Worm (Caenorhabditis elegans): ENCODE measurements around the gene praf-3.

Gene praf-3

ce11 chrIV:8357299-8357698, 22.5 kb upstream of the praf-3 start:
- TF ChIP-seq W03F9.2 (tag; optimal IDR thresholded peaks at IDR 0.05) = no peak
- TF ChIP-seq dao-5 (tag; optimal IDR thresholded peaks at IDR 0.05) = no peak
- TF ChIP-seq him-1 (tag; optimal IDR thresholded peaks at IDR 0.05) = no peak

- TF ChIP-seq dao-5 (tag; optimal IDR thresholded peaks at IDR 0.05) (no peak), W03F9.2 (tag; optimal IDR thresholded peaks at IDR 0.05) (no peak), him-1 (tag; optimal IDR thresholded peaks at IDR 0.05) (no peak)
These were observed 21.3 kb upstream of the praf-3 start, which contains the start of gene D2096.13 for ce11 chrIV:8358492-8358891. Gene D2096.13, minus strand, starts transcription at chrIV:8358592.

ce11 chrIV:8359716-8360407, 19.9 kb upstream of the praf-3 start, which contains the start of gene D2096.5:
Gene D2096.5, minus strand, starts transcription at chrIV:8359766.
- TF ChIP-seq him-1 (tag; optimal IDR thresholded peaks at IDR 0.05) (no peak), W03F9.2 (tag; optimal IDR thresholded peaks at IDR 0.05) (no peak), dao-5 (tag; optimal IDR thresholded peaks at IDR 0.05) (no peak)

- TF ChIP-seq dao-5 (tag; optimal IDR thresholded peaks at IDR 0.05) (no peak), W03F9.2 (tag; optimal IDR thresholded peaks at IDR 0.05) (no peak), him-1 (tag; optimal IDR thresholded peaks at IDR 0.05) (no peak)
These were observed 19.0 kb upstream of the praf-3 start, which contains the start of gene sqv-1 for ce11 chrIV:8360817-8361216. Gene sqv-1, plus strand, starts transcription at chrIV:8361117.

ce11 chrIV:8363163-8363562, 16.6 kb upstream of the praf-3 start, which contains the start of gene D2096.12:
Gene D2096.12, plus strand, starts transcription at chrIV:8363463.
- TF ChIP-seq W03F9.2 (tag; optimal IDR thresholded peaks at IDR 0.05) (no peak), dao-5 (tag; optimal IDR thresholded peaks at IDR 0.05) (no peak), him-1 (tag; optimal IDR thresholded peaks at IDR 0.05) (no peak)

ce11 chrIV:8366295-8366694, 13.5 kb upstream of the praf-3 start, which contains the start of gene aagr-1:
Gene aagr-1, plus strand, starts transcription at chrIV:8366521.
- TF ChIP-seq W03F9.2 (tag; optimal IDR thresholded peaks at IDR 0.05) (no peak), dao-5 (tag; optimal IDR thresholded peaks at IDR 0.05) (no peak), him-1 (tag; optimal IDR thresholded peaks at IDR 0.05) (no peak)

- TF ChIP-seq dao-5 (tag; optimal IDR thresholded peaks at IDR 0.05) = no peak
- no peak for TF ChIP-seq him-1 (tag; optimal IDR thresholded peaks at IDR 0.05)
- no peak for TF ChIP-seq W03F9.2 (tag; optimal IDR thresholded peaks at IDR 0.05)
These were observed 11.9 kb upstream of the praf-3 start for ce11 chrIV:8367887-8368286.

ce11 chrIV:8369135-8369534, 10.6 kb upstream of the praf-3 start, which contains the start of gene D2096.6:
Gene D2096.6, minus strand, starts transcription at chrIV:8369235.
- TF ChIP-seq dao-5 (tag; optimal IDR thresholded peaks at IDR 0.05) (no peak), W03F9.2 (tag; optimal IDR thresholded peaks at IDR 0.05) (no peak), him-1 (tag; optimal IDR thresholded peaks at IDR 0.05) (no peak)

- TF ChIP-seq dao-5 (tag; optimal IDR thresholded peaks at IDR 0.05) = no peak
- TF ChIP-seq him-1 (tag; optimal IDR thresholded peaks at IDR 0.05) = peak; percentile 48
- peak; percentile 70 for TF ChIP-seq W03F9.2 (tag; optimal IDR thresholded peaks at IDR 0.05)
These were observed 4.4 kb upstream of the praf-3 start for ce11 chrIV:8375381-8375780.

- TF ChIP-seq dao-5 (tag; optimal IDR thresholded peaks at IDR 0.05) = no peak
These were observed 2.9 kb upstream of the praf-3 start for ce11 chrIV:8376923-8377322.

- peak; percentile 26 for TF ChIP-seq dao-5 (tag; optimal IDR thresholded peaks at IDR 0.05)
- TF ChIP-seq W03F9.2 (tag; optimal IDR thresholded peaks at IDR 0.05) = no peak
These were observed 2.3 kb upstream of the praf-3 start, which contains the start of gene D2096.7 for ce11 chrIV:8377501-8377900. Gene D2096.7, minus strand, starts transcription at chrIV:8377630.

ce11 chrIV:8378280-8378679, 1.5 kb upstream of the praf-3 start:
- TF ChIP-seq him-1 (tag; optimal IDR thresholded peaks at IDR 0.05) (no peak), W03F9.2 (tag; optimal IDR thresholded peaks at IDR 0.05) (no peak)

ce11 chrIV:8379278-8379677, 505 bp upstream of the praf-3 start, which contains the start of gene nap-1:
Gene nap-1, minus strand, starts transcription at chrIV:8379319.
- TF ChIP-seq dao-5 (tag; optimal IDR thresholded peaks at IDR 0.05) (no peak), W03F9.2 (tag; optimal IDR thresholded peaks at IDR 0.05) (peak; percentile 89)

- TF ChIP-seq dao-5 (tag; optimal IDR thresholded peaks at IDR 0.05) (no peak), W03F9.2 (tag; optimal IDR thresholded peaks at IDR 0.05) (no peak), him-1 (tag; optimal IDR thresholded peaks at IDR 0.05) (no peak)
These were observed 575 bp downstream of the praf-3 start for ce11 chrIV:8380266-8380850.
